Fruit fly (Drosophila melanogaster): ENCODE measurements around the gene CG32284.

CG32284 gene

dm6 chr3L:3194059-3194458, 7.6 kb downstream of the CG32284 start (continued):
- TF ChIP-seq BEAF-32 (GFP tag; optimal IDR thresholded peaks at IDR 0.05), result no peak
- TF ChIP-seq ara (GFP tag; IDR thresholded peaks at IDR 0.05), result peak; percentile 93
- peak; percentile 93 for TF ChIP-seq CG32772 (GFP tag; IDR thresholded peaks at IDR 0.05)
- TF ChIP-seq Hmx (GFP tag; optimal IDR thresholded peaks at IDR 0.05), result no peak
- TF ChIP-seq Dad (GFP tag; optimal IDR thresholded peaks at IDR 0.05), result peak; percentile 58
- TF ChIP-seq Neu2 (GFP tag; optimal IDR thresholded peaks at IDR 0.05; ENCODE audit: borderline replicate concordance), result no peak
- TF ChIP-seq nerfin-2 (GFP tag; IDR thresholded peaks at IDR 0.05; ENCODE audit: partially characterized antibody), result no peak
- TF ChIP-seq NFAT (GFP tag; IDR thresholded peaks at IDR 0.05), result peak; percentile 87
- peak; percentile 85 for TF ChIP-seq CG30403 (GFP tag; optimal IDR thresholded peaks at IDR 0.05)
- no peak for TF ChIP-seq Dp (GFP tag; optimal IDR thresholded peaks at IDR 0.05)
- no peak for TF ChIP-seq CG12236 (GFP tag; optimal IDR thresholded peaks at IDR 0.05)
- TF ChIP-seq mam (GFP tag; optimal IDR thresholded peaks at IDR 0.05), result peak; percentile 57
- TF ChIP-seq CG3995 (GFP tag; optimal IDR thresholded peaks at IDR 0.05), result peak; percentile 36
- peak; percentile 95 for TF ChIP-seq gcm (GFP tag; optimal IDR thresholded peaks at IDR 0.05)
- peak; percentile 93 for TF ChIP-seq CG12299 (tag; optimal IDR thresholded peaks at IDR 0.05)
- TF ChIP-seq dysf (GFP tag; IDR thresholded peaks at IDR 0.05), result peak; percentile 94
- TF ChIP-seq so (GFP tag; IDR thresholded peaks at IDR 0.05), result peak; percentile 93
- TF ChIP-seq Sry-δ (GFP tag; optimal IDR thresholded peaks at IDR 0.05), result peak; percentile 5
- no peak for TF ChIP-seq zf30C (GFP tag; optimal IDR thresholded peaks at IDR 0.05)
- TF ChIP-seq CG11504 (tag; optimal IDR thresholded peaks at IDR 0.05), result peak; percentile 95
- peak; percentile 48 for TF ChIP-seq CG30020 (tag; optimal IDR thresholded peaks at IDR 0.05)
- TF ChIP-seq ato (GFP tag; IDR thresholded peaks at IDR 0.05; ENCODE audit: partially characterized antibody), result no peak
- peak; percentile 80 for TF ChIP-seq CG3407 (GFP tag; optimal IDR thresholded peaks at IDR 0.05)
- TF ChIP-seq salm (tag; optimal IDR thresholded peaks at IDR 0.05), result peak; percentile 90
- TF ChIP-seq gem (tag; optimal IDR thresholded peaks at IDR 0.05), result peak; percentile 96
- no peak for TF ChIP-seq HLH4C (GFP tag; IDR thresholded peaks at IDR 0.05; ENCODE audit: partially characterized antibody)
- TF ChIP-seq run (tag; optimal IDR thresholded peaks at IDR 0.05), result peak; percentile 89
- TF ChIP-seq CG14710 (tag; optimal IDR thresholded peaks at IDR 0.05), result peak; percentile 90
- TF ChIP-seq gcm2 (GFP tag; optimal IDR thresholded peaks at IDR 0.05), result peak; percentile 9
- peak; percentile 20 for TF ChIP-seq grn (GFP tag; optimal IDR thresholded peaks at IDR 0.05)
- TF ChIP-seq CG10654 (GFP tag; optimal IDR thresholded peaks at IDR 0.05), result peak; percentile 87
- peak; percentile 85 for TF ChIP-seq fd102C (GFP tag; optimal IDR thresholded peaks at IDR 0.05)
- peak; percentile 94 for TF ChIP-seq lbe (GFP tag; optimal IDR thresholded peaks at IDR 0.05)
- TF ChIP-seq eyg (GFP tag; optimal IDR thresholded peaks at IDR 0.05), result no peak
- no peak for TF ChIP-seq sc (optimal IDR thresholded peaks at IDR 0.05)
- TF ChIP-seq sc (GFP tag; optimal IDR thresholded peaks at IDR 0.05), result peak; percentile 91
- peak; percentile 95 for TF ChIP-seq CG18262 (tag; optimal IDR thresholded peaks at IDR 0.05)
- peak; percentile 40 to 92 for TF ChIP-seq dpn (GFP tag; optimal IDR thresholded peaks at IDR 0.05)
- TF ChIP-seq wor (GFP tag; IDR thresholded peaks at IDR 0.05), result peak; percentile 84
- peak; percentile 86 for TF ChIP-seq odd (GFP tag; optimal IDR thresholded peaks at IDR 0.05)
- TF ChIP-seq onecut (GFP tag; IDR thresholded peaks at IDR 0.05), result peak; percentile 91
- TF ChIP-seq CG13123 (GFP tag; optimal IDR thresholded peaks at IDR 0.05), result peak; percentile 81
- peak; percentile 81 for TF ChIP-seq CG11085 (GFP tag; IDR thresholded peaks at IDR 0.05)
- peak; percentile 75 for TF ChIP-seq dan (GFP tag; IDR thresholded peaks at IDR 0.05)
- peak; percentile 97 for TF ChIP-seq lab (GFP tag; optimal IDR thresholded peaks at IDR 0.05)
- peak; percentile 90 for TF ChIP-seq CG18619 (GFP tag; optimal IDR thresholded peaks at IDR 0.05)
- TF ChIP-seq cg (GFP tag; optimal IDR thresholded peaks at IDR 0.05), result peak; percentile 62
- peak; percentile 94 for TF ChIP-seq caup (GFP tag; optimal IDR thresholded peaks at IDR 0.05; ENCODE audit: severe bottlenecking)
- peak; percentile 86 for TF ChIP-seq Oaz (GFP tag; IDR thresholded peaks at IDR 0.05)
- TF ChIP-seq insv (GFP tag; optimal IDR thresholded peaks at IDR 0.05), result peak in 1 of 2 experiments; percentile 11
- TF ChIP-seq wek (GFP tag; optimal IDR thresholded peaks at IDR 0.05), result peak; percentile 45

Measured in whole organism, embryonic.